Worm (Caenorhabditis elegans) whole organism, L4 larva: Measurements from ENCODE around the gene stdh-1.

ENCODE experiments used
- arid-1 ChIP-seq: fragments of 200-800 bp; sonication (Bioruptor generic); conservative IDR thresholded peaks from 2 replicates; pipeline ENCODE4 v1.3.6; 2022; ENCODE audit warnings: missing genetic modification reagents, missing genetic modification characterization, missing compliant biosample characterization
- dmd-8 ChIP-seq: fragments of 200-800 bp; sonication (Bioruptor generic); IDR thresholded peaks from 2 replicates; pipeline ENCODE4 v1.3.6; 2022; ENCODE audit warnings: missing genetic modification characterization, missing compliant biosample characterization
- hlh-11 ChIP-seq: fragments of 200-800 bp; sonication (Bioruptor generic); optimal IDR thresholded peaks from 2 replicates; lab custom pipeline; 2018; ENCODE audit warnings: mild to moderate bottlenecking, missing genetic modification characterization, missing compliant biosample characterization
- nhr-77 ChIP-seq: fragments of 150-350 bp; optimal IDR thresholded peaks from 2 replicates; lab custom pipeline; 2014; ENCODE audit warnings: missing biosample characterization, missing genetic modification characterization

- no peak for TF ChIP-seq dmd-8
- TF ChIP-seq nhr-77 = no peak
- TF ChIP-seq arid-1 (GFP tag; lab: Robert Waterston, UW) = no peak
- no peak for TF ChIP-seq hlh-11 (tag; lab: Kevin White, UChicago)
Measured at ce11 chrV:13904446-13904845, 1.8 kb upstream of the stdh-1 start, which contains the start of gene stdh-3.
